Worm (Caenorhabditis elegans) whole organism, L3 larva: ENCODE results near the gene Y39B6A.27.

Experiments
- R02D3.7 ChIP-seq: fragments of 150-350 bp; optimal IDR thresholded peaks from 2 replicates; lab custom pipeline; 2014; ENCODE audit warnings: missing biosample characterization, missing genetic modification characterization
- ZK546.5 ChIP-seq: sonication (generic microtip); optimal IDR thresholded peaks from 2 replicates; lab custom pipeline; 2017; ENCODE audit warnings: missing biosample characterization, missing genetic modification characterization
- ama-1 ChIP-seq: fragments of 150-350 bp; optimal IDR thresholded peaks from 2 replicates; lab custom pipeline; 2018
- ceh-28 ChIP-seq: fragments of 150-350 bp; optimal IDR thresholded peaks from 2 replicates; lab custom pipeline; 2014; ENCODE audit warnings: missing biosample characterization, missing genetic modification reagents, missing genetic modification characterization
- ceh-9 ChIP-seq: sonication (generic microtip); optimal IDR thresholded peaks from 2 replicates; lab custom pipeline; 2018; ENCODE audit warnings: missing biosample characterization, missing genetic modification characterization
- egl-5 ChIP-seq: fragments of 150-350 bp; optimal IDR thresholded peaks from 2 replicates; lab custom pipeline; 2017; ENCODE audit warnings: missing biosample characterization, missing genetic modification reagents, missing genetic modification characterization, inconsistent platforms
- elt-2 ChIP-seq: sonication (generic microtip); optimal IDR thresholded peaks from 2 replicates; lab custom pipeline; 2016; ENCODE audit warnings: missing genetic modification reagents, mild to moderate bottlenecking, missing genetic modification characterization, missing compliant biosample characterization
- eor-1 ChIP-seq, 2 experiments: fragments of 150-350 bp; optimal IDR thresholded peaks; 2 replicates each; lab custom pipeline; 2014 to 2018; ENCODE audit warnings: missing biosample characterization in 2 of 2, missing genetic modification characterization in 2 of 2
- fkh-2 ChIP-seq: fragments of 150-350 bp; optimal IDR thresholded peaks from 2 replicates; lab custom pipeline; 2014; ENCODE audit warnings: missing biosample characterization, missing genetic modification reagents, missing genetic modification characterization
- hmg-11 ChIP-seq: sonication (generic microtip); optimal IDR thresholded peaks from 2 replicates; lab custom pipeline; 2016; ENCODE audit warnings: missing genetic modification characterization, missing compliant biosample characterization
- mml-1 ChIP-seq: fragments of 150-350 bp; sonication (generic microtip); optimal IDR thresholded peaks from 3 replicates; lab custom pipeline; 2014; ENCODE audit warnings: missing biosample characterization, missing genetic modification characterization
- nhr-28 ChIP-seq: fragments of 150-350 bp; optimal IDR thresholded peaks from 2 replicates; lab custom pipeline; 2014; ENCODE audit warnings: missing biosample characterization, missing genetic modification characterization
- pqm-1 ChIP-seq: fragments of 150-350 bp; optimal IDR thresholded peaks from 2 replicates; lab custom pipeline; 2017; ENCODE audit warnings: missing biosample characterization, missing genetic modification characterization, inconsistent platforms
- sea-2 ChIP-seq: fragments of 150-350 bp; sonication (generic microtip); optimal IDR thresholded peaks from 4 replicates; lab custom pipeline; 2014; ENCODE audit warnings: missing biosample characterization, missing genetic modification reagents, missing genetic modification characterization
- unc-62 ChIP-seq: fragments of 150-350 bp; sonication (generic microtip); optimal IDR thresholded peaks from 4 replicates; lab custom pipeline; 2014; ENCODE audit warnings: missing biosample characterization, missing genetic modification reagents, missing genetic modification characterization

Y39B6A.27 gene

DNA sequence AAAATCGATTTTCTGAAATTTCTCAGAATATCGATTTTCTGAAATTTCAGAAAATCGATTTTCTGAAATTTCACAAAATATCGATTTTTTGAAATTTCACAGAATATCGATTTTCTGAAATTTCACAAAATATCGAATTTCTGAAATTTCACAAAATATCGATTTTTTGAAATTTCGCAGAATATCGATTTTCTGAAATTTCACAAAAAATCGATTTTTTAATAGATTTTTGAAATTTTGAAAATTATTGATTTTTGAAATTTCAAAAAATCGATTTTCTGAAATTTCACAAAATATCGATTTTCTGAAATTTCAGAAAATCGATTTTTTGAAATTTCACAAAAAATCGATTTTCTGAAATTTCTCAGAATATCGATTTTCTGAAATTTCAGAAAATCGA, 34.4 kb downstream of the Y39B6A.27 start:
- peak; percentile 64 for TF ChIP-seq ceh-28 (tag; lab: Kevin White, UChicago)
- TF ChIP-seq, all 47 proteins: peak for 1; not testable (repeated sequence) for 46

DNA sequence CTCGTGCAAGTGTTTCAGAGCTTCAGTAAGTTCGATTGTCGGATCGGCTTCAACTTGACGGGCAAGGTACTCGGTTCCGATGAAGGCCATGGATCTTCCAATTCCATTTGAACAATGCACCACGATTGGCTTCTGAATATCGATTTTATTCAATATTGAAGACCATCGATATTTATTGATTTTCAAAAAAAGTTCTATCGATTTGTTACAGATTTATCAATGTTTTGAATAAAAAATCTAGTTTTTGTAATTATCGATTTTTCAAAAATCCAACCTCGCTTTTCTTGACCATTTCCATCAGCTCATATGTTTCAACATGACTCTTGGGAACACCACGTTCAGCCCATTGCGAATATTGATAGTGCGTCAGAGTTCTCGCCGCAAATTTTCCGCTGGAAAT, 37.3 kb downstream of the Y39B6A.27 start:
- TF ChIP-seq mml-1 (tag; lab: Kevin White, UChicago) (no peak), ceh-28 (tag; lab: Kevin White, UChicago) (peak; percentile 55), fkh-2 (tag; lab: Kevin White, UChicago) (no peak)

DNA sequence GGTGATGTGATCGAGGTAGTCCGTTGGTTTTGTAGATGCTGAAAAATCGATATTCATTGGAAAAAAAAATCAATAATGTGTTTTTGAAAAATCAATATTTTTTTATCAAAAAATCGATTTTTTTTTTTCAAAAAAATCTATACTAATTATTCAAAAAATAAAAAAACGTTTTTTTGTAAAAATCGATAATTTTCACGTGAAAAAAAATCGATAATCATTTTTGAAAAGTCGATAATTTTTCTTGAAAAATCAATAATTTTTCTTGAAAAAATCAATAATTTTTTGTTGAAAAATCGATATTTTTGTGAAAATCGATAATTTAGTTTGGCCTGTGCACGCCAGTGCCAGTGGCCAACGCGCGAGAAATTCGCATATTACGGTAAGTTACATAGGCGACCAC, 41.6 kb downstream of the Y39B6A.27 start:
- TF ChIP-seq R02D3.7 (tag; lab: Kevin White, UChicago), result no peak
- TF ChIP-seq ceh-28 (tag; lab: Kevin White, UChicago), result peak; percentile 85

DNA sequence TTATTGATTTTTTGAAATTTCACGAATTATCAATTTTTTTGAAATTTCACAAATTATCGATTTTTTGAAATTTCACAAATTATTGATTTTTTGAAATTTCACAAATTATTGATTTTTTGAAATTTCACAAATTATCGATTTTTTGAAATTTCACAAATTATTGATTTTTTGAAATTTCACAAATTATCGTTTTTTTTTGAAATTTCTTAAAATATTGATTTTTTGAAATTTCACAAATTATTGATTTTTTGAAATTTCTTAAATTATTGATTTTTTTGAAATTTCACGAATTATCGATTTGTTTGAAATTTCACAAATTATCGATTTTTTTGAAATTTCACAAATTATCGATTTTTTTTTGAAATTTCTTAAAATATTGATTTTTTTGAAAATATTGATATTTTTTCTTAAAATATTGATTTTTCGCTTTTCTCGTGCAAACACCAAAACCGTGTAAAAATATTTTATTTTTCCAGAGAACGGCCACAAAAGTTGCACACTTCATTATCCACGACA, 44.6 kb downstream of the Y39B6A.27 start:
- TF ChIP-seq ceh-28 (tag; lab: Kevin White, UChicago), result peak; percentile 85

DNA sequence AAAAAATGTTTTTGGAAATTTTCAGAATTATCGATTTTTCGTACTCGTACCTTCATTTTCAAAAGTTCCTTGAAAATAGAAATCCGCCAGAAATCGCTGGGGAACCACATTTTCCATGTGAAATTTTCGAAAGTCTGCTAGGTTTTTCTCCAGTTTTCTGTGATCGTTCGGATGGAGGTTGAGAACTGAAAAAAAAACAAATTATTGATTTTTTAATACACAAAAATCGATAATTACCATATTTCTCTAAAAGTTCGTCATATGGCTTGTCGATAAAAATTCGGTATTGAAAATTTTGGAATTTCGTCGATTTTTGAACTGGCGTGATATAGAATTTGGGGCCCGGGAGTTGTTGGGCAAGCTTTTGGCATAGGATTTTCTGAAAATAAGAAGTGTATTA, 45.3 kb downstream of the Y39B6A.27 start:
- TF ChIP-seq ceh-28 (tag; lab: Kevin White, UChicago) (peak; percentile 69), ZK546.5 (no peak)
- TF ChIP-seq, all 47 proteins: peak for 1

DNA sequence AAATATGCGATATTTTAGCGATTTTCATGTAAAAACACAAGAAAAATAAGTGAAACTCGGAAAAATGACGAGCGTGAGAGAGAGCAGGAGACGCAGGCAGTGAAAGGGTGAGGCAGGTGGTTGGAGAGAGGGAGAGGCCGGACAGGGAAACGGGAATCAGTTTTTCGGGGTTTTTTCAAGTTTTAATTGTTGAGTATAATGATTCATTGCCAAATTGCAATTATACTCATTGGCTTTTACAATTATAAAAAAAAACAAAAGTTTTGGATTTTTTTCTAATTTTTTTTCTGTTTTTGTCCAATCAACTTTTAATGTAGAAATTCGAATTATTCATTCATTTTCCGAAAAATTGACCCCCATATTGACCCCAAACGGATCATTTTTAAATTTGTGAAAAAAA, 51.0 kb downstream of the Y39B6A.27 start, which contains the start of gene nhr-95:
TSS of gene nhr-95 (minus strand) at position 101 of the 400 bp plus-strand sequence.
- no peak for TF ChIP-seq ceh-9 (tag; lab: Kevin White, UChicago)
- TF ChIP-seq hmg-11 (tag; lab: Kevin White, UChicago), result peak; percentile 6
- TF ChIP-seq nhr-28 (tag; lab: Kevin White, UChicago), result no peak
- no peak for TF ChIP-seq sea-2
- no peak for TF ChIP-seq ama-1 (lab: Kevin White, UChicago)
- no peak for TF ChIP-seq egl-5
- no peak for TF ChIP-seq eor-1 (tag; optimal IDR thresholded peaks at IDR 0.05; lab: Kevin White, UChicago)
- TF ChIP-seq ZK546.5, result no peak

DNA sequence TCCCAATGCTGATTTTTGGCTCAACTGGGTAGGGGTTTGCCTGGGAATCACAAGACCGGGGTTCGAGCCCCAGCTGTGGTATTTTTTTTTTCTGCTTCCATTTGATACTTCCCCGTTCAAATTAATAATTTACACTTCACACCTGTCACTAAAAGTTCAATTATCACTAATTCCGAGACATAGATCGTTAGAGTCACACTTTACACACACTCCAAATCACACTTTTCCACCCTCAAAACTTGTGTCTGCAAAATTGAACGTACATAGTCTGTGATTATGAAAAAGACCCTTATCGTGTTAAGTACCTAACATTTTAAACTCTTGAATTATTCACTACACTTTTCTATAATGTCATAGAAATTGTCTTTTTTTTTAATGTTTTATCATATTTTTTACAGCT, 52.2 kb downstream of the Y39B6A.27 start:
- TF ChIP-seq elt-2 (tag; lab: Kevin White, UChicago), result peak; percentile 39
- no peak for TF ChIP-seq unc-62
- TF ChIP-seq pqm-1, result peak; percentile 7
- TF ChIP-seq, all 47 proteins: peak for 2
